Worm (Caenorhabditis elegans) whole organism, young adult: ENCODE results near the gene srlf-14.

Experiments
- F10E7.11 ChIP-seq: sonication (generic microtip); optimal IDR thresholded peaks from 2 replicates; lab custom pipeline; 2017; ENCODE audit warnings: mild to moderate bottlenecking, missing genetic modification characterization, moderate library complexity, missing compliant biosample characterization
- Y53F4B.3 ChIP-seq: fragments of 200-800 bp; sonication (Bioruptor generic); IDR thresholded peaks from 2 replicates; pipeline ENCODE4 v1.3.6; 2022; ENCODE audit warnings: missing genetic modification reagents, missing genetic modification characterization, missing compliant biosample characterization
- ama-1 ChIP-seq, 3 experiments: fragments of 150-350 bp in 1 of 3; sonication (generic microtip) in 2 of 3; optimal IDR thresholded peaks; 2 replicates each; lab custom pipeline; 2014 to 2018; ENCODE audit warnings: missing biosample characterization in 2 of 3, missing genetic modification characterization in 2 of 3, missing genetic modification reagents in 2 of 3
- aptf-2 ChIP-seq: fragments of 200-800 bp; sonication (Bioruptor generic); conservative IDR thresholded peaks from 2 replicates; pipeline ENCODE4 v1.3.6; 2022; ENCODE audit warnings: missing genetic modification reagents, missing genetic modification characterization, missing compliant biosample characterization
- gei-17 ChIP-seq: fragments of 200-800 bp; sonication (Bioruptor generic); optimal IDR thresholded peaks from 2 replicates; lab custom pipeline; 2018; ENCODE audit warnings: mild to moderate bottlenecking, missing genetic modification characterization, missing compliant biosample characterization
- him-1 ChIP-seq: sonication (generic microtip); optimal IDR thresholded peaks from 2 replicates; lab custom pipeline; 2016; ENCODE audit warnings: missing genotype, missing genetic modification reagents, missing genetic modification characterization, missing compliant biosample characterization
- madf-6 ChIP-seq: fragments of 200-800 bp; sonication (Bioruptor generic); IDR thresholded peaks from 2 replicates; pipeline ENCODE4 v1.3.6; 2022; ENCODE audit warnings: missing genetic modification reagents, missing genetic modification characterization, missing compliant biosample characterization
- snpc-3.4 ChIP-seq: sonication (generic microtip); optimal IDR thresholded peaks from 2 replicates; lab custom pipeline; 2017; ENCODE audit warnings: missing genetic modification characterization, mild to moderate bottlenecking, missing compliant biosample characterization, antibody characterized with exemption, moderate library complexity, missing genotype, missing genetic modification reagents
- unc-130 ChIP-seq: sonication (generic microtip); optimal IDR thresholded peaks from 2 replicates; lab custom pipeline; 2016; ENCODE audit warnings: missing genetic modification reagents, missing genetic modification characterization, missing compliant biosample characterization

- TF ChIP-seq ama-1 (optimal IDR thresholded peaks at IDR 0.05; lab: Kevin White, UChicago) (no peak), ama-1 (GFP tag; optimal IDR thresholded peaks at IDR 0.05; lab: Kevin White, UChicago) (no peak), unc-130 (GFP tag; lab: Kevin White, UChicago) (no peak), aptf-2 (no peak), snpc-3.4 (tag; lab: Kevin White, UChicago) (no peak), madf-6 (no peak), gei-17 (GFP tag; lab: Kevin White, UChicago) (no peak), F10E7.11 (tag; lab: Kevin White, UChicago) (no peak), him-1 (tag; lab: Kevin White, UChicago) (no peak), Y53F4B.3 (GFP tag; lab: Robert Waterston, UW) (no peak)
These were observed 17.3 kb downstream of the srlf-14 start, which contains the start of gene fipr-14 for ce11 chrIV:10876844-10877243.
